Fruit fly (Drosophila melanogaster): ENCODE measurements around the gene Setx.

DNA sequence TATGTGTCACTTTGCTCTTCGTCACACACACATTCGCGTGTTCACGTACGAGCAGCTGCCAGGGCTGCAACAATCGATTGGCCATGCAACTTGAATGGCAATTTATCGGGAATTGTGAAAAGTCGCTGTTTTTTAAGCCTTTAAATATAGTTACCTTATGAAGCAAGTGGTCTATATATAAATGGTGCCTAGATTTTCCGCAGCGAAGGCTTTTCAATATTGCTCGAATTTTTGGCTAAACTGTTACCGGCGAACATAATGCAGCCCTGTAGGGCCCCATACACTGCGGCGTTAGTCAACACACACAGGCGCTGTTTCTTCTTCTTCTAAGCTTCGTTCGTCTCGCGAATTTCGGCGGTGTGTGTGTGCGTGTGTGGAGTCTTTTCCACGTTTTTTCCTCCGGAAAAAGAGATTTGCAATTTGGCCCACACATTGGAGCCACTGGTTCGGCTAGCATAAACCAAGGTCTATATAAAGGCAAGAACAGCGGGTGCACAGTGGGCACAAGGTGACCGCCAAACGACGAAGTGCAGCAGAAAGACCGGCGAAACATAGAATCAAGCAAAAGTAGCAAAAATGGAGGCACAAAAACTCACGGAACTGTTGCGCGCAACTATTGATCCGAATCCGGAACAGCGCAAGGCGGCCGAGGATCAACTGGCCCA lies 21.3 kb downstream of the Setx start, which contains the start of the genes Arp3 and msk:
- TF ChIP-seq CTCF (optimal IDR thresholded peaks at IDR 0.05) (peak in 1 of 2 experiments; percentile 16), CG8478 (optimal IDR thresholded peaks at IDR 0.05) (no peak)

All from S2 (cell line).